Worm (Caenorhabditis elegans) whole organism, early embryonic: ENCODE data around the gene pkg-2.

Experiments used
- B0310.2 ChIP-seq: sonication (generic microtip); optimal IDR thresholded peaks from 2 replicates; lab custom pipeline; 2016; ENCODE audit warnings: mild to moderate bottlenecking, missing genetic modification characterization, missing compliant biosample characterization
- F13C5.2 ChIP-seq: sonication (generic microtip); optimal IDR thresholded peaks from 2 replicates; lab custom pipeline; 2017; ENCODE audit warnings: mild to moderate bottlenecking, missing genetic modification characterization, inconsistent platforms, missing compliant biosample characterization
- aly-1 ChIP-seq: sonication (generic microtip); optimal IDR thresholded peaks from 2 replicates; lab custom pipeline; 2016; ENCODE audit warnings: missing genetic modification characterization, missing compliant biosample characterization
- ama-1 ChIP-seq: fragments of 150-350 bp; optimal IDR thresholded peaks from 2 replicates; lab custom pipeline; 2014
- ceh-13 ChIP-seq: fragments of 200-800 bp; sonication (Bioruptor generic); optimal IDR thresholded peaks from 2 replicates; lab custom pipeline; 2018; ENCODE audit warnings: mild to moderate bottlenecking, missing genetic modification characterization, missing compliant biosample characterization
- flt-1 ChIP-seq: fragments of 200-800 bp; sonication (Bioruptor generic); IDR thresholded peaks from 2 replicates; pipeline ENCODE4 v1.3.6; 2022; ENCODE audit warnings: missing genetic modification characterization, missing compliant biosample characterization
- hmg-4 ChIP-seq: fragments of 200-800 bp; sonication (Bioruptor generic); optimal IDR thresholded peaks from 2 replicates; lab custom pipeline; 2018; ENCODE audit warnings: mild to moderate bottlenecking, missing genetic modification characterization, missing compliant biosample characterization
- hnd-1 ChIP-seq: sonication (generic microtip); optimal IDR thresholded peaks from 2 replicates; lab custom pipeline; 2016; ENCODE audit warnings: missing genetic modification characterization, missing compliant biosample characterization
- pes-1 ChIP-seq: fragments of 200-800 bp; sonication (Bioruptor generic); IDR thresholded peaks from 2 replicates; pipeline ENCODE4 v1.3.6; 2022; ENCODE audit warnings: missing genetic modification reagents, missing genetic modification characterization, missing compliant biosample characterization
- sea-1 ChIP-seq: fragments of 200-800 bp; sonication (Bioruptor generic); conservative IDR thresholded peaks from 2 replicates; pipeline ENCODE4 v1.3.6; 2022; ENCODE audit warnings: missing genetic modification characterization, missing compliant biosample characterization
- tbx-11 ChIP-seq: fragments of 200-800 bp; sonication (Bioruptor generic); IDR thresholded peaks from 2 replicates; pipeline ENCODE4 v1.3.6; 2022; ENCODE audit warnings: missing genetic modification characterization, missing compliant biosample characterization
- tbx-37 ChIP-seq: fragments of 200-800 bp; sonication (Bioruptor generic); conservative IDR thresholded peaks from 2 replicates; pipeline ENCODE4 v1.3.6; 2022; ENCODE audit warnings: missing genetic modification reagents, missing genetic modification characterization, missing compliant biosample characterization
- tra-4 ChIP-seq: sonication (generic microtip); optimal IDR thresholded peaks from 2 replicates; lab custom pipeline; 2017; ENCODE audit warnings: missing genetic modification characterization, missing compliant biosample characterization

DNA sequence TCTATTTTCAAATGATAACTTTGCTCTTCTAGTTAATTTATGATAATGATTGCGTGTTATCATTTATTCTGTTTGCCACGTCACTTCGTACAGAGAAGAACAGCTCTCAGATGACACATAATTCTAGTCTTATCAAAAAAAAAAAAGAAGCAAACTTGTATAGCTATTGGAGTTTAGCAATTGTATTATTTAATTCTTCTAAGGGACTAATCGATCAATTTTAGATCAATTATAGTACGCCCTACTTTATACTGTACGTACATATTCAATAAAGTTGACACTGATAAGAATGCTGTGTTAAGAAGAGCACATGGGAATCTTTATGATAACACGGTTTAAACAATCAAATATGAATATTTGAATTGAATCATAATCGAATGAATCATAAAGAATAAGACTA is 21.6 kb downstream of the pkg-2 start:
- TF ChIP-seq tra-4 (tag; lab: Kevin White, UChicago): no peak
- no peak for TF ChIP-seq flt-1 (GFP tag; lab: Robert Waterston, UW)
- TF ChIP-seq F13C5.2: no peak
- no peak for TF ChIP-seq aly-1 (tag; lab: Kevin White, UChicago)
- no peak for TF ChIP-seq ama-1 (lab: Kevin White, UChicago)
- TF ChIP-seq hmg-4 (GFP tag; lab: Kevin White, UChicago): no peak
- TF ChIP-seq tbx-37 (GFP tag; lab: Robert Waterston, UW): no peak
- TF ChIP-seq ceh-13 (GFP tag; lab: Kevin White, UChicago): no peak
- no peak for TF ChIP-seq sea-1 (GFP tag; lab: Robert Waterston, UW)
- TF ChIP-seq B0310.2 (tag; lab: Kevin White, UChicago): no peak
- TF ChIP-seq hnd-1 (tag; lab: Kevin White, UChicago): no peak
- no peak for TF ChIP-seq tbx-11 (GFP tag; lab: Robert Waterston, UW)
- TF ChIP-seq pes-1 (GFP tag; lab: Robert Waterston, UW): no peak
